Fruit fly (Drosophila melanogaster): ENCODE measurements around the gene Rsph1.

DNA sequence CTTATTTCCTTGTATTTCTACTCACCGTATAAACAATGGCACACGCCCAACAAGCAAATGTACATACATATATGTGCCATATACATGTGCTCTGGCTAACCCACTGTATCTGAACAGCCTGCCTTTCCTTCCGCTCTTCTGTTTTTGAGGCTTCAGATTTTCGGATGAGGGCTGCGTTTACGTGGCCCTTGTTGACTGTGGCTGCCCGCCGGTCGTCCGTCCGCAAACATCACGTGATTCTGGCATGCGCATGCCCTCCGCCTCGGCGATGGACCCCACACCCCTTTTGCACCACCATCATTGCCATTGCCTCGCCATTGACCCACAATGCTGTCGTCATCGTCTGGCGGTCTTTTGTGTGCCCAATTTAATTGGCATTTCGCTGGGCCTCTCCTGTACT lies 22.0 kb downstream of the Rsph1 start:
- TF ChIP-seq CG7101 (tag; optimal IDR thresholded peaks at IDR 0.05) = no peak
- peak; percentile 22 for TF ChIP-seq pad (GFP tag; optimal IDR thresholded peaks at IDR 0.05)
- TF ChIP-seq CG7045 (GFP tag; optimal IDR thresholded peaks at IDR 0.05) = peak; percentile 57
- TF ChIP-seq toe (GFP tag; optimal IDR thresholded peaks at IDR 0.05) = no peak
- no peak for TF ChIP-seq CG5204 (GFP tag; optimal IDR thresholded peaks at IDR 0.05)
- TF ChIP-seq CG33017 (tag; optimal IDR thresholded peaks at IDR 0.05) = peak; percentile 30

All from whole organism, adult.